Fruit fly (Drosophila melanogaster): Measurements from ENCODE around the gene dnd.

Gene dnd

dm6 chr3R:21843665-21844064 is 43.5 kb downstream of the dnd start, which contains the start of gene Gr93b:
Gene Gr93b, minus strand, starts transcription at chr3R:21843765.
- TF ChIP-seq Oaz (GFP tag; IDR thresholded peaks at IDR 0.05) = no peak
- TF ChIP-seq CG12219 (GFP tag; optimal IDR thresholded peaks at IDR 0.05) = no peak
- no peak for TF ChIP-seq CG3726 (GFP tag; IDR thresholded peaks at IDR 0.05)
- TF ChIP-seq CG11723 (GFP tag; optimal IDR thresholded peaks at IDR 0.05) = no peak
- TF ChIP-seq grn (GFP tag; optimal IDR thresholded peaks at IDR 0.05) = no peak

dm6 chr3R:21841474-21842376 is 45.4 kb downstream of the dnd start:
- TF ChIP-seq dmrt11E (tag; optimal IDR thresholded peaks at IDR 0.05) = peak; percentile 31
- no peak for TF ChIP-seq mld (GFP tag; IDR thresholded peaks at IDR 0.05; ENCODE audit: partially characterized antibody)
- TF ChIP-seq corto (GFP tag; optimal IDR thresholded peaks at IDR 0.05) = no peak
- no peak for TF ChIP-seq Doc2 (GFP tag; IDR thresholded peaks at IDR 0.05)
- no peak for TF ChIP-seq Atf-2 (GFP tag; optimal IDR thresholded peaks at IDR 0.05)
- TF ChIP-seq maf-S (GFP tag; optimal IDR thresholded peaks at IDR 0.05) = no peak
- TF ChIP-seq CG6254 (GFP tag; optimal IDR thresholded peaks at IDR 0.05) = no peak
- TF ChIP-seq Ets65A (GFP tag) = peak; percentile 23
- no peak for TF ChIP-seq CG12219 (GFP tag; optimal IDR thresholded peaks at IDR 0.05)
- no peak for TF ChIP-seq nerfin-1 (tag; optimal IDR thresholded peaks at IDR 0.05)
- TF ChIP-seq sug (tag; optimal IDR thresholded peaks at IDR 0.05) = no peak
- TF ChIP-seq vvl (GFP tag; IDR thresholded peaks at IDR 0.05) = peak; percentile 86
- no peak for TF ChIP-seq oc (tag; optimal IDR thresholded peaks at IDR 0.05)
- peak; percentile 23; the same call in 1 of the 2 replicates for TF ChIP-seq Xrp1 (GFP tag; IDR thresholded peaks at IDR 0.05)
- no peak for TF ChIP-seq Side (GFP tag; optimal IDR thresholded peaks at IDR 0.05)
- no peak for TF ChIP-seq stwl (tag; optimal IDR thresholded peaks at IDR 0.05)
- TF ChIP-seq lov (optimal IDR thresholded peaks at IDR 0.05) = no peak
- TF ChIP-seq lov (GFP tag; IDR thresholded peaks at IDR 0.05) = no peak
- TF ChIP-seq Nf-YB (GFP tag; optimal IDR thresholded peaks at IDR 0.05) = no peak
- no peak for TF ChIP-seq ATbp (GFP tag; optimal IDR thresholded peaks at IDR 0.05)
- TF ChIP-seq ems (GFP tag; optimal IDR thresholded peaks at IDR 0.05) = no peak
- TF ChIP-seq B-H2 (GFP tag; optimal IDR thresholded peaks at IDR 0.05) = no peak
- TF ChIP-seq sqz (GFP tag; optimal IDR thresholded peaks at IDR 0.05) = peak; percentile 47
- TF ChIP-seq CG32772 (GFP tag; IDR thresholded peaks at IDR 0.05) = 0 out of 2 replicates have a peak, but pooled peaks have one; percentile 32
- TF ChIP-seq D19B (GFP tag; optimal IDR thresholded peaks at IDR 0.05) = peak; percentile 35
- TF ChIP-seq nom (GFP tag; optimal IDR thresholded peaks at IDR 0.05) = peak; percentile 60
- no peak for TF ChIP-seq nau (GFP tag; optimal IDR thresholded peaks at IDR 0.05)
- TF ChIP-seq gem (tag; optimal IDR thresholded peaks at IDR 0.05) = peak; percentile 14
- peak; percentile 18; the same call in 1 of the 3 replicates for TF ChIP-seq row (GFP tag; IDR thresholded peaks at IDR 0.05)
- peak; percentile 86 for TF ChIP-seq crol (GFP tag; IDR thresholded peaks at IDR 0.05)
- TF ChIP-seq emc (GFP tag; optimal IDR thresholded peaks at IDR 0.05) = no peak
- TF ChIP-seq CG2889 (GFP tag; IDR thresholded peaks at IDR 0.05) = no peak
- TF ChIP-seq al (GFP tag; IDR thresholded peaks at IDR 0.05) = no peak
- no peak for TF ChIP-seq Lhr (GFP tag; optimal IDR thresholded peaks at IDR 0.05)
- peak; percentile 1 for TF ChIP-seq phol (tag; optimal IDR thresholded peaks at IDR 0.05)
- peak; percentile 52 for TF ChIP-seq sens (GFP tag)
- no peak for TF ChIP-seq Vsx1 (GFP tag; optimal IDR thresholded peaks at IDR 0.05)
- no peak for TF ChIP-seq Taf1 (GFP tag; IDR thresholded peaks at IDR 0.05)
- no peak for TF ChIP-seq tap (tag; optimal IDR thresholded peaks at IDR 0.05)

Measured in whole organism, embryonic.